Worm (Caenorhabditis elegans) whole organism, young adult: Measurements from ENCODE around the gene Y41C4A.8.

ENCODE experiments used
- B0019.2 ChIP-seq: fragments of 200-800 bp; sonication (Bioruptor generic); conservative IDR thresholded peaks from 2 replicates; pipeline ENCODE4 v1.3.6; 2022; ENCODE audit warnings: missing genetic modification reagents, missing genetic modification characterization, missing compliant biosample characterization
- B0035.1 ChIP-seq: sonication (generic microtip); optimal IDR thresholded peaks from 2 replicates; lab custom pipeline; 2016; ENCODE audit warnings: missing genetic modification characterization, mild to moderate bottlenecking, missing compliant biosample characterization, missing genotype, missing genetic modification reagents
- C06A6.2 ChIP-seq: fragments of 200-800 bp; sonication (Bioruptor generic); conservative IDR thresholded peaks from 2 replicates; pipeline ENCODE4 v1.3.6; 2022; ENCODE audit warnings: missing genetic modification characterization, missing compliant biosample characterization
- F49E8.2 ChIP-seq: sonication (generic microtip); optimal IDR thresholded peaks from 3 replicates; lab custom pipeline; 2017; ENCODE audit warnings: missing genetic modification characterization, mild to moderate bottlenecking, missing compliant biosample characterization, antibody characterized with exemption, moderate library complexity; ENCODE audit not compliant: insufficient read depth
- K11D2.4 ChIP-seq: fragments of 200-800 bp; sonication (Bioruptor generic); IDR thresholded peaks from 2 replicates; pipeline ENCODE4 v1.3.6; 2022; ENCODE audit warnings: missing genetic modification reagents, missing genetic modification characterization, missing compliant biosample characterization
- Y53F4B.3 ChIP-seq: fragments of 200-800 bp; sonication (Bioruptor generic); IDR thresholded peaks from 2 replicates; pipeline ENCODE4 v1.3.6; 2022; ENCODE audit warnings: missing genetic modification reagents, missing genetic modification characterization, missing compliant biosample characterization
- Y67H2A.10 ChIP-seq: fragments of 200-800 bp; sonication (Bioruptor generic); conservative IDR thresholded peaks from 2 replicates; pipeline ENCODE4 v1.3.6; 2022; ENCODE audit warnings: missing genetic modification reagents, missing genetic modification characterization, missing compliant biosample characterization
- Y79H2A.3 ChIP-seq: fragments of 200-800 bp; sonication (Bioruptor generic); conservative IDR thresholded peaks from 2 replicates; pipeline ENCODE4 v1.3.6; 2022; ENCODE audit warnings: missing genetic modification reagents, missing genetic modification characterization, missing compliant biosample characterization
- akir-1 ChIP-seq: fragments of 200-800 bp; sonication (Bioruptor generic); optimal IDR thresholded peaks from 2 replicates; lab custom pipeline; 2018; ENCODE audit warnings: mild to moderate bottlenecking, missing genetic modification characterization, moderate library complexity, missing compliant biosample characterization
- ama-1 ChIP-seq, 3 experiments: fragments of 150-350 bp in 1 of 3; sonication (generic microtip) in 2 of 3; optimal IDR thresholded peaks; 2 replicates each; lab custom pipeline; 2014 to 2018; ENCODE audit warnings: missing biosample characterization in 2 of 3, missing genetic modification characterization in 2 of 3, missing genetic modification reagents in 2 of 3
- atf-7 ChIP-seq: sonication (generic microtip); optimal IDR thresholded peaks from 2 replicates; lab custom pipeline; 2017; ENCODE audit warnings: mild to moderate bottlenecking, missing genetic modification characterization, missing compliant biosample characterization
- attf-5 ChIP-seq: fragments of 200-800 bp; sonication (Bioruptor generic); optimal IDR thresholded peaks from 2 replicates; lab custom pipeline; 2018; ENCODE audit warnings: mild to moderate bottlenecking, missing genetic modification characterization, missing compliant biosample characterization
- attf-6 ChIP-seq: fragments of 200-800 bp; sonication (Bioruptor generic); IDR thresholded peaks from 2 replicates; pipeline ENCODE4 v1.3.6; 2022; ENCODE audit warnings: missing genetic modification reagents, missing genetic modification characterization, missing compliant biosample characterization
- cebp-2 ChIP-seq: fragments of 200-800 bp; sonication (Bioruptor generic); IDR thresholded peaks from 2 replicates; pipeline ENCODE4 v1.3.6; 2022; ENCODE audit warnings: missing genetic modification characterization, missing compliant biosample characterization
- ceh-40 ChIP-seq: fragments of 200-800 bp; sonication (Bioruptor generic); IDR thresholded peaks from 2 replicates; pipeline ENCODE4 v1.3.6; 2022; ENCODE audit warnings: missing genetic modification characterization, missing compliant biosample characterization
- ceh-79 ChIP-seq: sonication (generic microtip); optimal IDR thresholded peaks from 2 replicates; lab custom pipeline; 2017; ENCODE audit warnings: mild to moderate bottlenecking, missing genetic modification characterization, missing compliant biosample characterization
- chd-7 ChIP-seq: sonication (generic microtip); optimal IDR thresholded peaks from 2 replicates; lab custom pipeline; 2016; ENCODE audit warnings: mild to moderate bottlenecking, missing genetic modification characterization, moderate library complexity, missing compliant biosample characterization
- die-1 ChIP-seq: sonication (generic microtip); optimal IDR thresholded peaks from 2 replicates; lab custom pipeline; 2016; ENCODE audit warnings: missing genotype, mild to moderate bottlenecking, missing genetic modification characterization, missing compliant biosample characterization
- dpl-1 ChIP-seq: fragments of 150-350 bp; optimal IDR thresholded peaks from 2 replicates; lab custom pipeline; 2014; ENCODE audit warnings: missing biosample characterization, missing genetic modification reagents, missing genetic modification characterization
- efl-1 ChIP-seq: fragments of 150-350 bp; optimal IDR thresholded peaks from 2 replicates; lab custom pipeline; 2014; ENCODE audit warnings: missing biosample characterization, missing genetic modification reagents, missing genetic modification characterization
- ets-4 ChIP-seq: fragments of 200-800 bp; sonication (Bioruptor generic); optimal IDR thresholded peaks from 2 replicates; lab custom pipeline; 2018; ENCODE audit warnings: mild to moderate bottlenecking, missing genetic modification characterization, missing compliant biosample characterization
- fkh-3 ChIP-seq: sonication (generic microtip); optimal IDR thresholded peaks from 2 replicates; lab custom pipeline; 2016; ENCODE audit warnings: mild to moderate bottlenecking, missing genetic modification characterization, missing compliant biosample characterization
- him-1 ChIP-seq: sonication (generic microtip); optimal IDR thresholded peaks from 2 replicates; lab custom pipeline; 2016; ENCODE audit warnings: missing genotype, missing genetic modification reagents, missing genetic modification characterization, missing compliant biosample characterization
- hlh-12 ChIP-seq: sonication (generic microtip); optimal IDR thresholded peaks from 2 replicates; lab custom pipeline; 2016; ENCODE audit warnings: missing genetic modification characterization, missing compliant biosample characterization
- hlh-26 ChIP-seq: fragments of 200-800 bp; sonication (Bioruptor generic); conservative IDR thresholded peaks from 2 replicates; pipeline ENCODE4 v1.3.6; 2022; ENCODE audit warnings: missing genetic modification reagents, missing genetic modification characterization, missing compliant biosample characterization
- hmg-1.2 ChIP-seq: fragments of 200-800 bp; sonication (Bioruptor generic); IDR thresholded peaks from 2 replicates; pipeline ENCODE4 v1.3.6; 2022; ENCODE audit warnings: missing genetic modification reagents, missing genetic modification characterization, missing compliant biosample characterization
- hmg-20 ChIP-seq: fragments of 200-800 bp; sonication (Bioruptor generic); IDR thresholded peaks from 2 replicates; pipeline ENCODE4 v1.3.6; 2022; ENCODE audit warnings: missing genetic modification reagents, missing genetic modification characterization, missing compliant biosample characterization
- hsf-1 ChIP-seq: fragments of 200-800 bp; sonication (Bioruptor generic); IDR thresholded peaks from 2 replicates; pipeline ENCODE4 v1.3.6; 2022; ENCODE audit warnings: missing genetic modification reagents, missing genetic modification characterization, missing compliant biosample characterization
- let-526 ChIP-seq: fragments of 200-800 bp; sonication (Bioruptor generic); IDR thresholded peaks from 2 replicates; pipeline ENCODE4 v1.3.6; 2022; ENCODE audit warnings: missing genetic modification reagents, missing genetic modification characterization, missing compliant biosample characterization
- lin-26 ChIP-seq: fragments of 200-800 bp; sonication (Bioruptor generic); IDR thresholded peaks from 2 replicates; pipeline ENCODE4 v1.3.6; 2022; ENCODE audit warnings: missing genetic modification reagents, missing genetic modification characterization, missing compliant biosample characterization
- lsl-1 ChIP-seq: fragments of 200-800 bp; sonication (Bioruptor generic); optimal IDR thresholded peaks from 2 replicates; lab custom pipeline; 2018; ENCODE audit warnings: mild to moderate bottlenecking, missing genetic modification characterization, moderate library complexity, missing compliant biosample characterization
- mel-28 ChIP-seq: sonication (generic microtip); optimal IDR thresholded peaks from 2 replicates; lab custom pipeline; 2016; ENCODE audit warnings: borderline replicate concordance, mild to moderate bottlenecking, missing genetic modification characterization, missing compliant biosample characterization
- mes-4 ChIP-seq: sonication (generic microtip); optimal IDR thresholded peaks from 2 replicates; lab custom pipeline; 2016; ENCODE audit warnings: missing genotype, missing genetic modification characterization, missing compliant biosample characterization
- nfya-2 ChIP-seq: fragments of 200-800 bp; sonication (Bioruptor generic); IDR thresholded peaks from 2 replicates; pipeline ENCODE4 v1.3.6; 2022; ENCODE audit warnings: missing genetic modification reagents, missing genetic modification characterization, missing compliant biosample characterization
- nhr-179 ChIP-seq: sonication (generic microtip); optimal IDR thresholded peaks from 2 replicates; lab custom pipeline; 2016; ENCODE audit warnings: mild to moderate bottlenecking, missing genetic modification characterization, missing compliant biosample characterization
- nhr-27 ChIP-seq: fragments of 200-800 bp; sonication (Bioruptor generic); optimal IDR thresholded peaks from 2 replicates; lab custom pipeline; 2018; ENCODE audit warnings: mild to moderate bottlenecking, missing genetic modification characterization, moderate library complexity, missing compliant biosample characterization
- nhr-80 ChIP-seq: sonication (generic microtip); optimal IDR thresholded peaks from 2 replicates; lab custom pipeline; 2016; ENCODE audit warnings: missing genetic modification characterization, missing compliant biosample characterization
- pbrm-1 ChIP-seq: fragments of 200-800 bp; sonication (Bioruptor generic); IDR thresholded peaks from 2 replicates; pipeline ENCODE4 v1.3.6; 2022; ENCODE audit warnings: missing genetic modification reagents, missing genetic modification characterization, missing compliant biosample characterization
- rcor-1 ChIP-seq: fragments of 200-800 bp; sonication (Bioruptor generic); IDR thresholded peaks from 2 replicates; pipeline ENCODE4 v1.3.6; 2022; ENCODE audit warnings: missing genetic modification reagents, missing genetic modification characterization, missing compliant biosample characterization
- sdz-38 ChIP-seq: sonication (generic microtip); optimal IDR thresholded peaks from 2 replicates; lab custom pipeline; 2016; ENCODE audit warnings: missing genotype, missing genetic modification characterization, missing compliant biosample characterization
- sea-2 ChIP-seq: fragments of 200-800 bp; sonication (Bioruptor generic); IDR thresholded peaks from 2 replicates; pipeline ENCODE4 v1.3.6; 2022; ENCODE audit warnings: missing genetic modification characterization, missing compliant biosample characterization
- snpc-1.3 ChIP-seq: sonication (generic microtip); optimal IDR thresholded peaks from 2 replicates; lab custom pipeline; 2017; ENCODE audit warnings: missing genetic modification characterization, mild to moderate bottlenecking, missing compliant biosample characterization, antibody characterized with exemption, moderate library complexity, missing genotype, missing genetic modification reagents; ENCODE audit not compliant: insufficient read depth
- snpc-3.4 ChIP-seq: sonication (generic microtip); optimal IDR thresholded peaks from 2 replicates; lab custom pipeline; 2017; ENCODE audit warnings: missing genetic modification characterization, mild to moderate bottlenecking, missing compliant biosample characterization, antibody characterized with exemption, moderate library complexity, missing genotype, missing genetic modification reagents
- snpc-4 ChIP-seq, 5 experiments: fragments of 150-350 bp in 1 of 5; sonication (generic microtip) in 4 of 5; optimal IDR thresholded peaks; 2 replicates each; lab custom pipeline; 2014 to 2018; ENCODE audit warnings: missing genetic modification characterization in 5 of 5, missing biosample characterization in 3 of 5, antibody characterized with exemption in 2 of 5, mild to moderate bottlenecking in 2 of 5, missing compliant biosample characterization in 2 of 5, missing genotype in 2 of 5, moderate library complexity in 2 of 5, missing genetic modification reagents in 1 of 5
- somi-1 ChIP-seq: fragments of 200-800 bp; sonication (Bioruptor generic); optimal IDR thresholded peaks from 2 replicates; lab custom pipeline; 2018; ENCODE audit warnings: mild to moderate bottlenecking, missing genetic modification characterization, missing compliant biosample characterization
- unc-130 ChIP-seq: sonication (generic microtip); optimal IDR thresholded peaks from 2 replicates; lab custom pipeline; 2016; ENCODE audit warnings: missing genetic modification reagents, missing genetic modification characterization, missing compliant biosample characterization
- unc-62 ChIP-seq: fragments of 150-350 bp; optimal IDR thresholded peaks from 2 replicates; lab custom pipeline; 2014; ENCODE audit warnings: missing biosample characterization, missing genetic modification reagents, missing genetic modification characterization
- ztf-3 ChIP-seq: fragments of 200-800 bp; sonication (Bioruptor generic); optimal IDR thresholded peaks from 2 replicates; lab custom pipeline; 2018; ENCODE audit warnings: mild to moderate bottlenecking, missing genetic modification characterization, missing compliant biosample characterization
- ztf-6 ChIP-seq: fragments of 200-800 bp; sonication (Bioruptor generic); IDR thresholded peaks from 2 replicates; pipeline ENCODE4 v1.3.6; 2022; ENCODE audit warnings: missing genetic modification reagents, missing genetic modification characterization, missing compliant biosample characterization

Y41C4A.8 gene

DNA sequence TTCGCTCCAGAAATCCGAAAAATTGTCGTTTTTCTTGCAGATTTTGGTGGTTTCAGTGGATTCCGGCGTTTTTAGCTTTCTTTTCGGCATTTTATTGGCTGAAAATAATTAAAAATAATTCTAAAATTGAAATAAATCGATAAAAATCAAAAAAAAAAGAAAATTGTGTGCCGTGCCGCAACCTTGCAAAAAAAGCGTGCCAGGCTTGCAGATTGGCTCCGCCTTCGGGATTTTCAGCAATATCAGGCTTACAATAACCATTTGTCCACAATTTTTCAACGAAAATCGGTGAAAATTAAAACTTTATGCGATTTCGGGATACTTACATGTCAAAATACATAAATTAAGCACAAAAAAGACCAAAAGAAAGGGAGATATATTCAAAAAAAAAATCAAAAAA, 9.9 kb upstream of the Y41C4A.8 start, which contains the start of gene Y41C4A.9 (continued):
- TF ChIP-seq hmg-20 (GFP tag; lab: Robert Waterston, UW) (no peak), pbrm-1 (GFP tag; lab: Robert Waterston, UW) (no peak), F49E8.2 (tag; lab: Kevin White, UChicago) (peak; percentile 15), ztf-3 (GFP tag; lab: Kevin White, UChicago) (no peak), lsl-1 (GFP tag; lab: Kevin White, UChicago) (peak; percentile 18), dpl-1 (GFP tag; lab: Kevin White, UChicago) (no peak), mel-28 (tag; lab: Kevin White, UChicago) (no peak), let-526 (no peak), snpc-4 (GFP tag; optimal IDR thresholded peaks at IDR 0.05; lab: Kevin White, UChicago) (peak; percentile 27), snpc-4 (tag; optimal IDR thresholded peaks at IDR 0.05; lab: Kevin White, UChicago) (peak in 1 of 4 experiments; percentile 9), sea-2 (GFP tag; lab: Robert Waterston, UW) (no peak), sdz-38 (tag; lab: Kevin White, UChicago) (no peak), C06A6.2 (GFP tag; lab: Robert Waterston, UW) (no peak), nhr-27 (tag; lab: Kevin White, UChicago) (no peak), akir-1 (GFP tag; lab: Kevin White, UChicago) (no peak), ztf-6 (GFP tag; lab: Robert Waterston, UW) (no peak), nhr-179 (tag; lab: Kevin White, UChicago) (no peak), ets-4 (GFP tag; lab: Kevin White, UChicago) (no peak), K11D2.4 (GFP tag; lab: Robert Waterston, UW) (no peak), attf-6 (GFP tag; lab: Robert Waterston, UW) (no peak), rcor-1 (0 out of 2 replicates have a peak, but pooled peaks have one; percentile 18), atf-7 (no peak), Y67H2A.10 (GFP tag; lab: Robert Waterston, UW) (no peak), lin-26 (GFP tag; lab: Robert Waterston, UW) (no peak), ceh-79 (tag; lab: Kevin White, UChicago) (no peak), chd-7 (no peak), cebp-2 (GFP tag; lab: Robert Waterston, UW) (no peak), snpc-3.4 (tag; lab: Kevin White, UChicago) (peak; percentile 79), nhr-80 (tag; lab: Kevin White, UChicago) (no peak), somi-1 (no peak), efl-1 (GFP tag; lab: Kevin White, UChicago) (no peak), hlh-12 (no peak), attf-5 (GFP tag; lab: Kevin White, UChicago) (no peak), die-1 (tag; lab: Kevin White, UChicago) (no peak), nfya-2 (GFP tag; lab: Robert Waterston, UW) (no peak), fkh-3 (tag; lab: Kevin White, UChicago) (no peak), unc-62 (GFP tag; lab: Kevin White, UChicago) (no peak), mes-4 (tag; lab: Kevin White, UChicago) (no peak), Y79H2A.3 (GFP tag; lab: Robert Waterston, UW) (no peak), ama-1 (optimal IDR thresholded peaks at IDR 0.05; lab: Kevin White, UChicago) (no peak), ama-1 (GFP tag; optimal IDR thresholded peaks at IDR 0.05; lab: Kevin White, UChicago) (no peak), hmg-1.2 (GFP tag; lab: Robert Waterston, UW) (peak; percentile 13; the same call in 1 of the 2 replicates), B0019.2 (no peak), ceh-40 (GFP tag; lab: Robert Waterston, UW) (no peak), him-1 (tag; lab: Kevin White, UChicago) (peak; percentile 26), Y53F4B.3 (GFP tag; lab: Robert Waterston, UW) (no peak), snpc-1.3 (tag; lab: Kevin White, UChicago) (peak; percentile 40), B0035.1 (tag; lab: Kevin White, UChicago) (no peak), unc-130 (GFP tag; lab: Kevin White, UChicago) (no peak), hlh-26 (GFP tag; lab: Robert Waterston, UW) (no peak), hsf-1 (GFP tag; lab: Robert Waterston, UW) (no peak)
